Worm (Caenorhabditis elegans) whole organism, L1 larva: ENCODE data around the gene nspe-5.

Experiments used
- jun-1 ChIP-seq: fragments of 150-350 bp; optimal IDR thresholded peaks from 2 replicates; lab custom pipeline; 2014; ENCODE audit warnings: missing biosample characterization, missing genetic modification reagents, missing genetic modification characterization
- lin-15B ChIP-seq: fragments of 150-350 bp; sonication (generic microtip); optimal IDR thresholded peaks from 3 replicates; lab custom pipeline; 2014; ENCODE audit warnings: missing biosample characterization, missing genetic modification characterization
- nhr-12 ChIP-seq: sonication (generic microtip); optimal IDR thresholded peaks from 2 replicates; lab custom pipeline; 2017; ENCODE audit warnings: missing biosample characterization, missing genetic modification characterization
- snpc-4 ChIP-seq: fragments of 150-350 bp; optimal IDR thresholded peaks from 2 replicates; lab custom pipeline; 2014; ENCODE audit warnings: missing biosample characterization, missing genetic modification characterization

ce11 chrII:12677710-12677974 lies 49.0 kb downstream of the nspe-5 start, which contains the start of gene Y38E10A.22:
- TF ChIP-seq jun-1: no peak
- no peak for TF ChIP-seq nhr-12 (tag; lab: Kevin White, UChicago)
- no peak for TF ChIP-seq lin-15B (tag; lab: Kevin White, UChicago)
- TF ChIP-seq snpc-4: no peak
